Fruit fly (Drosophila melanogaster): Measurements from ENCODE around the gene kirre.

kirre gene

DNA sequence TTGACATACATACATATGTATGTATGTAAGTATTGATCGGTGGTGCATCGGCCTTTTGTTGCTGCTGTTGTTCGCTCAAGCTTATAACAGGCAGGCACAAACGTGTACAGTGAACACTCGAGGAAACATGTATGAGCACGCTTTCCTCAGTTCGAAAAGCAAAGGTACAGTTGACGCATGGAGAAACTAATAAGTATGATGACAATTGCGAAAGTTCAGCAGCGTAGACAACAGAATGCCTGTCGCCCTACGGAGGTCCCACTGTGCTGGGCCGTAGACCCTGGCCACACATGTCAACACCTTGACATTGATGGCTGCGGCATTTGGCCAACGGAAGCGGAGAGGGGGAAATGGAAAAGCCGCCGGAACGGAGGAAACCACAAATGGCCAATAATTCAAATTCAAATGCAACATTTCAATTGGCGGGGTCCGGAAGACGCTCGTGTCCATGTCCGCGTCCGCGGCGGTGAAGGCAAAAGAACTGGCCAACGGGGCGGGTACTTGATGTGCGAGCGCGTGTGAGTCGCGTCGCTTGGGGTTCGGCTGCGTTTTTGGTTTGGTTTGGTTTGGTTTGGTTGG lies 31.9 kb upstream of the kirre start, which contains the start of gene CG2681 (continued):
- TF ChIP-seq CG11294 (GFP tag; IDR thresholded peaks at IDR 0.05): peak; percentile 46
- TF ChIP-seq cyc (GFP tag; optimal IDR thresholded peaks at IDR 0.05): peak; percentile 16
- TF ChIP-seq CG9139 (GFP tag; optimal IDR thresholded peaks at IDR 0.05): no peak
- no peak for TF ChIP-seq Eip93F (GFP tag; optimal IDR thresholded peaks at IDR 0.05)
- no peak for TF ChIP-seq fkh (GFP tag; optimal IDR thresholded peaks at IDR 0.05)
- no peak for TF ChIP-seq CG6808 (GFP tag; optimal IDR thresholded peaks at IDR 0.05)
- no peak for TF ChIP-seq dac (GFP tag; optimal IDR thresholded peaks at IDR 0.05)
- no peak for TF ChIP-seq CG10631 (GFP tag; optimal IDR thresholded peaks at IDR 0.05)
- TF ChIP-seq CG10669 (GFP tag; optimal IDR thresholded peaks at IDR 0.05): no peak
- TF ChIP-seq net (GFP tag; optimal IDR thresholded peaks at IDR 0.05): no peak
- TF ChIP-seq Hr38 (GFP tag; optimal IDR thresholded peaks at IDR 0.05): no peak
- no peak for TF ChIP-seq Ets96B (tag; optimal IDR thresholded peaks at IDR 0.05)
- no peak for TF ChIP-seq CG32006 (GFP tag; optimal IDR thresholded peaks at IDR 0.05)
- peak; percentile 38; the same call in 1 of the 2 replicates for TF ChIP-seq Gug (GFP tag; IDR thresholded peaks at IDR 0.05)
- no peak for TF ChIP-seq dsx (GFP tag; optimal IDR thresholded peaks at IDR 0.05; ENCODE audit: poor library complexity, severe bottlenecking)
- TF ChIP-seq lz (GFP tag; optimal IDR thresholded peaks at IDR 0.05): peak; percentile 20
- TF ChIP-seq fd85E (GFP tag; optimal IDR thresholded peaks at IDR 0.05): no peak
- TF ChIP-seq CG31627 (GFP tag; optimal IDR thresholded peaks at IDR 0.05): peak; percentile 22
- peak; percentile 49 for TF ChIP-seq Hr39 (GFP tag; optimal IDR thresholded peaks at IDR 0.05)
- no peak for TF ChIP-seq Sox102F (GFP tag; optimal IDR thresholded peaks at IDR 0.05)
- TF ChIP-seq fd59A (GFP tag; optimal IDR thresholded peaks at IDR 0.05): no peak
- no peak for TF ChIP-seq Lpt (GFP tag; optimal IDR thresholded peaks at IDR 0.05)
- no peak for TF ChIP-seq CG8632 (GFP tag; optimal IDR thresholded peaks at IDR 0.05)
- TF ChIP-seq Smox (GFP tag; optimal IDR thresholded peaks at IDR 0.05): no peak
- no peak for TF ChIP-seq vri (GFP tag; optimal IDR thresholded peaks at IDR 0.05)
- TF ChIP-seq salr (GFP tag; optimal IDR thresholded peaks at IDR 0.05): no peak
- no peak for TF ChIP-seq Hr4 (GFP tag; optimal IDR thresholded peaks at IDR 0.05)
- TF ChIP-seq CG15336 (GFP tag; IDR thresholded peaks at IDR 0.05): peak; percentile 33; the same call in 1 of the 2 replicates
- TF ChIP-seq spab (GFP tag; optimal IDR thresholded peaks at IDR 0.05): no peak
- no peak for TF ChIP-seq CG11902 (GFP tag; optimal IDR thresholded peaks at IDR 0.05)
- peak; percentile 34 for TF ChIP-seq Sox14 (GFP tag; optimal IDR thresholded peaks at IDR 0.05)
- TF ChIP-seq ss (GFP tag; optimal IDR thresholded peaks at IDR 0.05): no peak
- TF ChIP-seq Blimp-1 (GFP tag; optimal IDR thresholded peaks at IDR 0.05): no peak

DNA sequence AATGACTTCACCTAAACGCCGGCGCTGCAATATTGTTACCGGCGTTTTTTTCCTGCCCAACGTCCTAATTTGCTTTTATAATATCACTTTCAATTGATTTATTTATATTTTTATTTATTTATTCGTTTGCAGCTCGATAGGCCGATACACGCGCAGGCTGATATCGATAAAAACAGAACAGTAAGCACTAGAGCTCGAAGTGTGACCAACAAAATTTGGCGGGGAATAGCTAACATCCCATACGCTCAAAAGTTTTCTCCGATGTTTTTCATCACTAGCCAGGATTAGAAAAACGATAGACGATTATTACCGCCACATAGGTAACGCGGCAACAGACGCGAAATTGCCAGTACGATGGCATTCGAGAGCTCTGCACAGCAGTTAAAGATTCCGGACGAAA lies 26.4 kb upstream of the kirre start, which contains the start of the genes CG2685 and CG2694:
Gene CG2685, minus strand, starts transcription at position 185 of the 400 bp plus-strand sequence.
Gene CG2694, plus strand, starts transcription at position 304 of the 400 bp plus-strand sequence.
- TF ChIP-seq CG6808 (GFP tag; optimal IDR thresholded peaks at IDR 0.05) (no peak), Eip78C (GFP tag) (peak; percentile 21), esn (GFP tag; optimal IDR thresholded peaks at IDR 0.05) (peak; percentile 15)

DNA sequence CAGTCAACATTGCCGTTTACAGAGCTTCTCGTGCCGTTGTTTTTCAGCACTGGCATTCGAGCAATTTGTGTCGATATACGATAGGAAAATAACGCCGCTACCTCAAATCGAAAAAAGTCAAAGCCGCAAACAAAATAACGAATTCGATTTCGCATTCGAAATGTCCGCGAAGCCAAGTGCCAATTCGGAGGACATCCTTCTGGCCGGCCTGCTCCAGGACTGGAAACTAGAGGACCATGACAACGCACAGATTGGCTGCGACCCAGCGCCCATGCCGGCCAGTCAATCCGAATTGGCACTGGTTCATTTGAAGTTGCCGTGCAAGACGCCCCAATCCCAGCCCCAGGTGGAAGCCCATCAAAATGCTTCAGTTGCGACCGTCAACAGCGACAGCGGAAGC lies 25.5 kb upstream of the kirre start:
- no peak for TF ChIP-seq Hr4 (GFP tag; optimal IDR thresholded peaks at IDR 0.05)
- TF ChIP-seq dsx (GFP tag; optimal IDR thresholded peaks at IDR 0.05; ENCODE audit: poor library complexity, severe bottlenecking): no peak
- TF ChIP-seq Sox102F (GFP tag; optimal IDR thresholded peaks at IDR 0.05): no peak
- TF ChIP-seq Gug (GFP tag; IDR thresholded peaks at IDR 0.05): no peak
- TF ChIP-seq CG1621 (tag; optimal IDR thresholded peaks at IDR 0.05): no peak

DNA sequence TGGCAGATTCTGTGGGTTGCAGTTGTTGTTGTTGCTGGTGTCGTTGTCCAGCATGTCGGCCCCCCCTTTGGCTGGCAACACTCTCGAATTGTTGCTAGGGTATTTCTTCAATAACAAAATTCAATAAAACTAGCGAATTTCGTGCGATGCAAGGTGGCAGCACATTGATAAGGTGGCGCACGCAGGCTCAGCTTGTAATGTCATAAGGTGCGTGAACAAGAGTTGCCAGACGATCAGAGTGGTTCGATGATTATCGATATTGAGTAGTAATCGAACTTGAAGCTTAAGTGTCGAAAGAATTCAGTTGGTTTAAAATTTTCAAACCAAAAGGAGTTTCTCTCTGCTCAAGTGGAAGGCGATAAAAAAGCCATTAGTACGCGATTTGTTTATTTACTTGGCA lies 20.1 kb upstream of the kirre start, which contains the start of gene CG2701:
Gene CG2701, minus strand, starts transcription at position 206 of the 400 bp plus-strand sequence.
- TF ChIP-seq esn (GFP tag; optimal IDR thresholded peaks at IDR 0.05): peak; percentile 26
- no peak for TF ChIP-seq CG10669 (GFP tag; optimal IDR thresholded peaks at IDR 0.05)

All from whole organism, prepupa.